Fruit fly (Drosophila melanogaster): ENCODE measurements around the gene CG32104.

DNA sequence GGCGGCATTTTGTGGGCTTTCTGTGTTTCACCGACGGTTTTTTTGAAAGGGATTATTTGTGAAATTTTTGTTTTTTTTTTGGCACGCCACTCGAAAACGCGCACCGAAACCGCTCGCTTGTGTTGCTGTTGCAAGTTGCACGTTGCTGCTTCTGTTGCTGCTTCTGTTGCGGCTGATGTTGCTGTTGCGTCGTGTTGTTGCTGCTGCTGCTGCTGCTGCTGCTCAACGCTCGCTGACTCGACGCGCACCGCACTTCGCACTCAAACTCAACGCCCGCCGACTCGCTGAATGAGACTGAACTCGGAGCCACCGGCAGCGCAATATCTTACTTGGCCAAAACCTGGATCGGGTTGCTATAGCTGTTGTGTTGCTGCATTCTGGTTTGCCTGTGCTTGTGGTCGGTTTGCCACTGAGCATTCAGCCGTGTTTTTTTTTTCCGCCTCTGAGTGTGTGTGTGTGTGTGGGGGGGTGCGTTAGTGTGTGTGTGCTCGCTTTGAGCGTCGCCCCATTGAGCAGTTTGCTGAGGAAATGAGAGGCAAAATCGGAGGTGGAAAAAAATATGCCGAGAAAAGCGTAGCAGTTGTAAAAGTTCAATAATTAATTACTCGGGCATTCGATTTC lies 33.4 kb upstream of the CG32104 start, which contains the start of gene toe:
- no peak for TF ChIP-seq CG12768 (GFP tag; optimal IDR thresholded peaks at IDR 0.05)
- TF ChIP-seq toe (GFP tag; optimal IDR thresholded peaks at IDR 0.05), result peak; percentile 43
- no peak for TF ChIP-seq CG11617 (GFP tag; optimal IDR thresholded peaks at IDR 0.05)
- TF ChIP-seq pad (GFP tag; optimal IDR thresholded peaks at IDR 0.05), result no peak

All from whole organism, adult.